Fruit fly (Drosophila melanogaster) whole organism, embryonic: Measurements from ENCODE around the gene CG34253.

Experiments
- CG12155 ChIP-seq: fragments of 200-800 bp; sonication (Bioruptor generic); optimal IDR thresholded peaks from 3 replicates; lab custom pipeline; 2016; ENCODE audit warnings: missing biosample characterization, missing genetic modification characterization
- CG12659 ChIP-seq: fragments of 200-800 bp; sonication (Bioruptor generic); optimal IDR thresholded peaks from 3 replicates; lab custom pipeline; 2017; ENCODE audit warnings: mild to moderate bottlenecking, missing biosample characterization, missing genetic modification reagents, missing genetic modification characterization
- CG13123 ChIP-seq: fragments of 200-800 bp; sonication (Bioruptor generic); optimal IDR thresholded peaks from 2 replicates; lab custom pipeline; 2016; ENCODE audit warnings: missing biosample characterization, missing genetic modification characterization
- CG13424 ChIP-seq: fragments of 200-800 bp; sonication (Bioruptor generic); optimal IDR thresholded peaks from 2 replicates; lab custom pipeline; 2019; ENCODE audit warnings: missing biosample characterization, mild to moderate bottlenecking, missing genetic modification characterization, moderate library complexity
- CG14710 ChIP-seq: fragments of 200-800 bp; sonication (Bioruptor generic); optimal IDR thresholded peaks from 3 replicates; lab custom pipeline; 2019; ENCODE audit warnings: missing biosample characterization, mild to moderate bottlenecking, missing genetic modification characterization, moderate library complexity
- CG15479 ChIP-seq: fragments of 200-800 bp; sonication (Bioruptor generic); optimal IDR thresholded peaks from 3 replicates; lab custom pipeline; 2019; ENCODE audit warnings: missing biosample characterization, mild to moderate bottlenecking, missing genetic modification characterization, moderate library complexity
- CG15601 ChIP-seq: fragments of 200-800 bp; sonication (Bioruptor generic); optimal IDR thresholded peaks from 3 replicates; lab custom pipeline; 2019; ENCODE audit warnings: missing biosample characterization, mild to moderate bottlenecking, missing genetic modification characterization, moderate library complexity
- CG2202 ChIP-seq: fragments of 200-800 bp; sonication (Bioruptor generic); optimal IDR thresholded peaks from 2 replicates; lab custom pipeline; 2018; ENCODE audit warnings: missing biosample characterization, mild to moderate bottlenecking, missing genetic modification characterization
- CG31441 ChIP-seq: fragments of 200-800 bp; sonication (Bioruptor generic); IDR thresholded peaks from 2 replicates; pipeline ENCODE4 v1.3.6; 2022; ENCODE audit warnings: missing biosample characterization, missing genetic modification characterization
- CG4282 ChIP-seq: fragments of 200-800 bp; sonication (Bioruptor generic); optimal IDR thresholded peaks from 2 replicates; lab custom pipeline; 2016; ENCODE audit warnings: missing biosample characterization, missing genetic modification characterization
- CG6683 ChIP-seq: fragments of 200-800 bp; sonication (Bioruptor generic); optimal IDR thresholded peaks from 2 replicates; lab custom pipeline; 2017; ENCODE audit warnings: missing biosample characterization, mild to moderate bottlenecking, missing genetic modification characterization, missing genetic modification reagents
- CG8290 ChIP-seq, 3 experiments: fragments of 200-800 bp; sonication (Bioruptor generic); optimal IDR thresholded peaks; 2 replicates each; lab custom pipeline; 2016 to 2019; ENCODE audit warnings: missing biosample characterization in 3 of 3, missing genetic modification characterization in 3 of 3, mild to moderate bottlenecking in 2 of 3, moderate library complexity in 1 of 3
- CG8944 ChIP-seq: fragments of 200-800 bp; sonication (Bioruptor generic); optimal IDR thresholded peaks from 3 replicates; lab custom pipeline; 2016; ENCODE audit warnings: missing biosample characterization, missing genetic modification characterization
- CG9797 ChIP-seq: fragments of 200-800 bp; sonication (Bioruptor generic); optimal IDR thresholded peaks from 3 replicates; lab custom pipeline; 2018; ENCODE audit warnings: missing biosample characterization, mild to moderate bottlenecking, missing genetic modification characterization
- Dip2 ChIP-seq: fragments of 200-800 bp; sonication (Bioruptor generic); IDR thresholded peaks from 2 replicates; pipeline ENCODE4 v1.3.6; 2022; ENCODE audit warnings: missing biosample characterization, missing genetic modification characterization
- Dp ChIP-seq: fragments of 200-800 bp; sonication (Bioruptor generic); optimal IDR thresholded peaks from 2 replicates; lab custom pipeline; 2018; ENCODE audit warnings: missing biosample characterization, mild to moderate bottlenecking, missing genetic modification characterization, moderate library complexity
- Drgx ChIP-seq: fragments of 200-800 bp; sonication (Bioruptor generic); IDR thresholded peaks from 2 replicates; pipeline ENCODE4 v1.3.6; 2022; ENCODE audit warnings: missing biosample characterization, missing genetic modification characterization
- Fer2 ChIP-seq: fragments of 200-800 bp; sonication (Bioruptor generic); optimal IDR thresholded peaks from 2 replicates; lab custom pipeline; 2018; ENCODE audit warnings: missing biosample characterization, mild to moderate bottlenecking, missing genetic modification characterization, moderate library complexity
- Fer3 ChIP-seq: fragments of 200-800 bp; sonication (Bioruptor generic); optimal IDR thresholded peaks from 2 replicates; lab custom pipeline; 2018; ENCODE audit warnings: missing biosample characterization, mild to moderate bottlenecking, missing genetic modification characterization, moderate library complexity
- HLH54F ChIP-seq: fragments of 200-800 bp; sonication (Bioruptor generic); optimal IDR thresholded peaks from 3 replicates; lab custom pipeline; 2016; ENCODE audit warnings: missing biosample characterization, missing genetic modification characterization
- MBD-R2 ChIP-seq: fragments of 200-800 bp; sonication (Bioruptor generic); IDR thresholded peaks from 2 replicates; pipeline ENCODE4 v1.3.6; 2022; ENCODE audit warnings: missing biosample characterization, missing genetic modification characterization
- Med ChIP-seq: fragments of 200-800 bp; sonication (Bioruptor generic); peaks from one replicate; lab custom pipeline; 2016; ENCODE audit warnings: missing biosample characterization, missing genetic modification characterization, mild to moderate bottlenecking, inconsistent platforms, moderate library complexity
- Nf-YA ChIP-seq: fragments of 200-800 bp; sonication (Bioruptor generic); IDR thresholded peaks from 2 replicates; pipeline ENCODE4 v1.3.6; 2022; ENCODE audit warnings: missing biosample characterization, missing genetic modification characterization
- abd-A ChIP-seq: fragments of 200-800 bp; sonication (Bioruptor generic); optimal IDR thresholded peaks from 3 replicates; lab custom pipeline; 2019; ENCODE audit warnings: missing biosample characterization, mild to moderate bottlenecking, missing genetic modification characterization, moderate library complexity
- ac ChIP-seq: fragments of 200-800 bp; sonication (Bioruptor generic); optimal IDR thresholded peaks from 3 replicates; lab custom pipeline; 2017; ENCODE audit warnings: missing biosample characterization, mild to moderate bottlenecking, missing genetic modification characterization
- bsh ChIP-seq, 2 experiments: fragments of 200-800 bp; sonication (Bioruptor generic); optimal IDR thresholded peaks; 2 replicates each; lab custom pipeline; 2017 to 2018; ENCODE audit warnings: mild to moderate bottlenecking in 2 of 2, missing biosample characterization in 2 of 2, missing genetic modification characterization in 2 of 2, moderate library complexity in 1 of 2
- cwo ChIP-seq: fragments of 200-800 bp; sonication (Bioruptor generic); optimal IDR thresholded peaks from 3 replicates; lab custom pipeline; 2017; ENCODE audit warnings: missing biosample characterization, missing genetic modification characterization, mild to moderate bottlenecking, moderate library complexity, missing genetic modification reagents
- dimm ChIP-seq: fragments of 200-800 bp; sonication (Bioruptor generic); IDR thresholded peaks from 2 replicates; pipeline ENCODE4 v1.3.6; 2022; ENCODE audit warnings: missing biosample characterization, missing genetic modification characterization
- dmrt11E ChIP-seq: fragments of 200-800 bp; sonication (Bioruptor generic); optimal IDR thresholded peaks from 3 replicates; lab custom pipeline; 2018; ENCODE audit warnings: missing biosample characterization, mild to moderate bottlenecking, missing genetic modification characterization, moderate library complexity
- ftz-f1 ChIP-seq: fragments of 200-800 bp; sonication (Bioruptor generic); optimal IDR thresholded peaks from 2 replicates; lab custom pipeline; 2016; ENCODE audit warnings: missing biosample characterization, missing genetic modification characterization
- gfzf ChIP-seq: fragments of 200-800 bp; sonication (Bioruptor generic); optimal IDR thresholded peaks from 2 replicates; lab custom pipeline; 2016; ENCODE audit warnings: missing biosample characterization, mild to moderate bottlenecking, missing genetic modification characterization, moderate library complexity
- h ChIP-seq: fragments of >200 bp; optimal IDR thresholded peaks from 2 replicates; lab custom pipeline; 2017
- inv ChIP-seq: fragments of 200-800 bp; sonication (Bioruptor generic); IDR thresholded peaks from 2 replicates; pipeline ENCODE4 v1.3.6; 2022; ENCODE audit warnings: missing biosample characterization, missing genetic modification characterization; ENCODE audit not compliant: partially characterized antibody
- mirr ChIP-seq: fragments of 200-800 bp; sonication (Bioruptor generic); optimal IDR thresholded peaks from 3 replicates; lab custom pipeline; 2018; ENCODE audit warnings: missing biosample characterization, mild to moderate bottlenecking, missing genetic modification characterization
- peb ChIP-seq: fragments of 200-800 bp; sonication (Bioruptor generic); IDR thresholded peaks from 2 replicates; pipeline ENCODE4 v1.3.6; 2022; ENCODE audit warnings: missing biosample characterization, missing genetic modification characterization
- pho ChIP-seq: fragments of 200-800 bp; sonication (Bioruptor generic); optimal IDR thresholded peaks from 2 replicates; lab custom pipeline; 2016; ENCODE audit warnings: missing biosample characterization, missing genetic modification characterization
- pzg ChIP-seq: fragments of 200-800 bp; sonication (Bioruptor generic); optimal IDR thresholded peaks from 3 replicates; lab custom pipeline; 2018; ENCODE audit warnings: missing biosample characterization, mild to moderate bottlenecking, missing genetic modification characterization, moderate library complexity
- ro ChIP-seq: fragments of 200-800 bp; sonication (Bioruptor generic); IDR thresholded peaks from 2 replicates; pipeline ENCODE4 v1.3.6; 2022; ENCODE audit warnings: missing biosample characterization, missing genetic modification characterization
- run ChIP-seq: fragments of 200-800 bp; sonication (Bioruptor generic); optimal IDR thresholded peaks from 3 replicates; lab custom pipeline; 2018; ENCODE audit warnings: missing biosample characterization, mild to moderate bottlenecking, missing genetic modification characterization
- sd ChIP-seq: fragments of 200-800 bp; sonication (Bioruptor generic); optimal IDR thresholded peaks from 3 replicates; lab custom pipeline; 2018; ENCODE audit warnings: missing biosample characterization, mild to moderate bottlenecking, missing genetic modification characterization, moderate library complexity
- seq ChIP-seq: fragments of 200-800 bp; sonication (Bioruptor generic); IDR thresholded peaks from 2 replicates; pipeline ENCODE4 v1.3.6; 2022; ENCODE audit warnings: missing biosample characterization, missing genetic modification characterization
- so ChIP-seq: fragments of 200-800 bp; sonication (Bioruptor generic); IDR thresholded peaks from 3 replicates; pipeline ENCODE4 v1.3.6; 2022; ENCODE audit warnings: missing biosample characterization, missing genetic modification characterization
- tna ChIP-seq: fragments of 200-800 bp; sonication (Bioruptor generic); IDR thresholded peaks from 2 replicates; pipeline ENCODE4 v1.3.6; 2022; ENCODE audit warnings: missing biosample characterization, missing genetic modification characterization; ENCODE audit not compliant: partially characterized antibody
- trem ChIP-seq: fragments of 200-800 bp; optimal IDR thresholded peaks from 3 replicates; lab custom pipeline; 2019; ENCODE audit warnings: missing biosample characterization, mild to moderate bottlenecking, missing genetic modification characterization, moderate library complexity
- vnd ChIP-seq: fragments of 200-800 bp; sonication (Bioruptor generic); IDR thresholded peaks from 3 replicates; pipeline ENCODE4 v1.3.6; 2022; ENCODE audit warnings: missing biosample characterization, missing genetic modification characterization; ENCODE audit not compliant: partially characterized antibody
- wek ChIP-seq: fragments of 200-800 bp; sonication (Bioruptor generic); optimal IDR thresholded peaks from 3 replicates; lab custom pipeline; 2018; ENCODE audit warnings: missing biosample characterization, mild to moderate bottlenecking, missing genetic modification characterization, moderate library complexity
- zen ChIP-seq: fragments of 200-800 bp; sonication (Bioruptor generic); optimal IDR thresholded peaks from 3 replicates; lab custom pipeline; 2018; ENCODE audit warnings: missing biosample characterization, mild to moderate bottlenecking, missing genetic modification characterization, moderate library complexity

Gene CG34253

dm6 chr3L:18114038-18114926 is 27.2 kb upstream of the CG34253 start (continued):
- TF ChIP-seq ac (GFP tag; lab: Kevin White, UChicago) (no peak), gfzf (GFP tag; lab: Kevin White, UChicago) (no peak), ro (no peak), Fer2 (tag; lab: Kevin White, UChicago) (no peak), mirr (GFP tag; lab: Kevin White, UChicago) (peak; percentile 31), CG8290 (GFP tag; optimal IDR thresholded peaks at IDR 0.05; lab: Kevin White, UChicago) (peak; percentile 10), CG8290 (tag; optimal IDR thresholded peaks at IDR 0.05; lab: Kevin White, UChicago) (peak in 1 of 2 experiments; percentile 80), HLH54F (no peak), MBD-R2 (GFP tag; lab: Robert Waterston, UW) (no peak; the same call in 1 of the 2 replicates), Med (GFP tag; lab: Kevin White, UChicago) (peak; percentile 92), CG9797 (GFP tag; lab: Kevin White, UChicago) (no peak), wek (GFP tag; lab: Kevin White, UChicago) (peak; percentile 41), peb (no peak), sd (tag; lab: Kevin White, UChicago) (peak; percentile 52), cwo (no peak), Dip2 (GFP tag; lab: Robert Waterston, UW) (no peak), CG13123 (GFP tag; lab: Kevin White, UChicago) (no peak), Fer3 (peak; percentile 30), so (GFP tag; lab: Robert Waterston, UW) (no peak; the same call in 2 of the 3 replicates), inv (GFP tag; lab: Robert Waterston, UW) (no peak), seq (GFP tag; lab: Robert Waterston, UW) (peak; percentile 75), tna (peak; percentile 42; the same call in 1 of the 2 replicates), Dp (GFP tag; lab: Kevin White, UChicago) (peak; percentile 8), CG12659 (peak; percentile 20), abd-A (tag; lab: Kevin White, UChicago) (no peak), CG8944 (GFP tag; lab: Kevin White, UChicago) (peak; percentile 6), bsh (GFP tag; optimal IDR thresholded peaks at IDR 0.05; lab: Kevin White, UChicago) (peak in 1 of 2 experiments; percentile 36), Nf-YA (GFP tag; lab: Robert Waterston, UW) (no peak), pho (GFP tag; lab: Kevin White, UChicago) (no peak), CG31441 (GFP tag; lab: Robert Waterston, UW) (peak; percentile 55), ftz-f1 (GFP tag; lab: Kevin White, UChicago) (peak; percentile 61), CG12155 (GFP tag; lab: Kevin White, UChicago) (no peak), h (lab: Kevin White, UChicago) (no peak), vnd (GFP tag; lab: Robert Waterston, UW) (no peak), CG15601 (no peak), run (tag; lab: Kevin White, UChicago) (peak; percentile 54), dimm (GFP tag; lab: Robert Waterston, UW) (no peak), CG6683 (GFP tag; lab: Kevin White, UChicago) (no peak), trem (tag; lab: Kevin White, UChicago) (peak; percentile 18), CG2202 (tag; lab: Kevin White, UChicago) (no peak), CG13424 (peak; percentile 59), CG15479 (GFP tag; lab: Kevin White, UChicago) (no peak), zen (tag; lab: Kevin White, UChicago) (no peak), CG4282 (GFP tag; lab: Kevin White, UChicago) (peak; percentile 44), Drgx (GFP tag; lab: Robert Waterston, UW) (peak; percentile 13; the same call in 1 of the 2 replicates), pzg (GFP tag; lab: Kevin White, UChicago) (peak; percentile 5), CG14710 (tag; lab: Kevin White, UChicago) (no peak), dmrt11E (tag; lab: Kevin White, UChicago) (no peak)
